Comparison of ENCODE assay signal across 1 fruit fly cellular context in the genomic region with DNA sequence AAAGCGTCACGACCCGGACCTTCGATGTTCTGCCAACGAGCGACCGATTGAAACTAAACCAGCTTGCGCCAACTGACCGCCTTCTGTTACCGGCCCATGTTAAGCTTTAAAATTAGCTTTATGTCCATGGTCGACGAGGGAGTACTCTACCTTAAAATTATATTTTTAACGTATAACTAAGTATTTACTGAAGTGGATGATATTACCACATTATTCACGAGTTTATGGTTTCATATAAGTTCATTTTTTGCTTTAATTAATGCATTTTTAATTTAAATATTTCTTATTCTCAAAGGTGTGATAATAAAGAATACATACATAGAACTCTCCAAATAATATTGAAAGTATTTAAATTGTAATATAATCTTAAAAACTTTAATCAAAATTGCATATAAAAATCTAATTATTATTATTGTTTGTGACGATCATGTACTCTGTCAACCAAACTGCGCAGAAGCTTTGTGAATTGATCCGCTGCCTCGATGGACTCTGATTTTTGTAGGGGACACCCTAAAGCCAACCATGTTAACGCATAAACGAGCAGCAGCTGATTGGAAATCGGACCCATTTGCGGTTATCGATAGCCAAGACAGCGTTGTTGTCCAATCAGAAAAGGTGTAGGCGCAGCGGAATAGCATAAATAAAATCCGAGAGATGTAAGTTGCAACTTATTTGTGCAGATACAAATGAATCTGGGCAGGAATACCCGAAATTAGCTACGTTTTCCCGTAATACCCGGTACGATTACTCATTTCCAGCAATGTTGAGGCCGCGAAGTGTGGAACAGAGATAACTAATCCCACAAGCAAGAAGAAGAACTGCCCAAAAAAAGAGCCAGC.
TF ChIP-seq lines count a peak whose summit lies in the region.

A gene (minus strand): TSS at position 57 of the 839 bp plus-strand sequence.
A gene (plus strand): TSS at position 581 of the 839 bp plus-strand sequence.

TF ChIP-seq in whole organism, embryonic, 481 proteins besides CTCF, POLR2A, EP300 and RAD21 (continued from another document and continues in another):
- peak; percentile 57 for TF ChIP-seq CG3847 (GFP tag; IDR thresholded peaks at IDR 0.05; lab: Robert Waterston, UW)
- no peak for TF ChIP-seq bowl (GFP tag; IDR thresholded peaks at IDR 0.05; lab: Robert Waterston, UW)
- TF ChIP-seq CG17612 (GFP tag; IDR thresholded peaks at IDR 0.05; lab: Robert Waterston, UW): no peak
- no peak for TF ChIP-seq Hr39 (optimal IDR thresholded peaks at IDR 0.05; lab: Kevin White, UChicago)
- TF ChIP-seq Sox102F (GFP tag; optimal IDR thresholded peaks at IDR 0.05; lab: Kevin White, UChicago): peak; percentile 80
- peak; percentile 8 for TF ChIP-seq salm (tag; optimal IDR thresholded peaks at IDR 0.05; lab: Kevin White, UChicago)
- no peak; the same call in 1 of the 2 replicates for TF ChIP-seq ranshi (GFP tag; IDR thresholded peaks at IDR 0.05; lab: Robert Waterston, UW)
- peak; percentile 35 for TF ChIP-seq CG4854 (GFP tag; optimal IDR thresholded peaks at IDR 0.05; lab: Kevin White, UChicago)
- peak; percentile 85 for TF ChIP-seq bcd (GFP tag; optimal IDR thresholded peaks at IDR 0.05; lab: Kevin White, UChicago)
- TF ChIP-seq CG8089 (GFP tag; optimal IDR thresholded peaks at IDR 0.05; lab: Kevin White, UChicago): no peak
- no peak for TF ChIP-seq z (GFP tag; IDR thresholded peaks at IDR 0.05; lab: Robert Waterston, UW)
- no peak; the same call in 1 of the 2 replicates for TF ChIP-seq ap (GFP tag; IDR thresholded peaks at IDR 0.05; lab: Robert Waterston, UW)
- peak; percentile 65; the same call in 1 of the 2 replicates for TF ChIP-seq HLH3B (GFP tag; IDR thresholded peaks at IDR 0.05; lab: Robert Waterston, UW)
- TF ChIP-seq CG17912 (GFP tag; optimal IDR thresholded peaks at IDR 0.05; lab: Kevin White, UChicago): no peak
- TF ChIP-seq org-1 (GFP tag; optimal IDR thresholded peaks at IDR 0.05; lab: Kevin White, UChicago): peak; percentile 71
- TF ChIP-seq CG15601 (tag; optimal IDR thresholded peaks at IDR 0.05; lab: Kevin White, UChicago): peak; percentile 86
- peak; percentile 84 for TF ChIP-seq CG8388 (GFP tag; optimal IDR thresholded peaks at IDR 0.05; lab: Kevin White, UChicago)
- peak; percentile 49 for TF ChIP-seq CG7928 (GFP tag; optimal IDR thresholded peaks at IDR 0.05; lab: Kevin White, UChicago)
- no peak for TF ChIP-seq CG17568 (GFP tag; optimal IDR thresholded peaks at IDR 0.05; lab: Kevin White, UChicago)
- TF ChIP-seq CG1602 (GFP tag; optimal IDR thresholded peaks at IDR 0.05; lab: Kevin White, UChicago): peak; percentile 62
- no peak for TF ChIP-seq Mad (GFP tag; optimal IDR thresholded peaks at IDR 0.05; lab: Kevin White, UChicago)
- TF ChIP-seq CG4617 (GFP tag; optimal IDR thresholded peaks at IDR 0.05; lab: Kevin White, UChicago; ENCODE audit: borderline replicate concordance): peak; percentile 53
- TF ChIP-seq prd (optimal IDR thresholded peaks at IDR 0.05; lab: Kevin White, UChicago): no peak
- TF ChIP-seq prd (GFP tag; IDR thresholded peaks at IDR 0.05; lab: Robert Waterston, UW): peak; percentile 73
- TF ChIP-seq CG10321 (GFP tag; IDR thresholded peaks at IDR 0.05; lab: Robert Waterston, UW): no peak
- TF ChIP-seq CG11695 (GFP tag; IDR thresholded peaks at IDR 0.05; lab: Robert Waterston, UW): peak; percentile 62; the same call in 2 of the 3 replicates
- TF ChIP-seq CG9727 (GFP tag; optimal IDR thresholded peaks at IDR 0.05; lab: Kevin White, UChicago): peak; percentile 89
- TF ChIP-seq zfh1 (GFP tag; IDR thresholded peaks at IDR 0.05; lab: Robert Waterston, UW): peak; percentile 48; the same call in 2 of the 3 replicates
- peak; percentile 71 for TF ChIP-seq CG9817 (tag; optimal IDR thresholded peaks at IDR 0.05; lab: Kevin White, UChicago)
- peak; percentile 91 for TF ChIP-seq CG30403 (GFP tag; optimal IDR thresholded peaks at IDR 0.05; lab: Kevin White, UChicago)
- peak; percentile 77 for TF ChIP-seq CG2120 (GFP tag; optimal IDR thresholded peaks at IDR 0.05; lab: Kevin White, UChicago)
- TF ChIP-seq CG6683 (GFP tag; optimal IDR thresholded peaks at IDR 0.05; lab: Kevin White, UChicago): peak; percentile 79
- no peak for TF ChIP-seq mirr (GFP tag; optimal IDR thresholded peaks at IDR 0.05; lab: Kevin White, UChicago)
- peak; percentile 60 for TF ChIP-seq E2f1 (GFP tag; IDR thresholded peaks at IDR 0.05; lab: Robert Waterston, UW)
- TF ChIP-seq abd-A (tag; optimal IDR thresholded peaks at IDR 0.05; lab: Kevin White, UChicago): no peak
- peak; percentile 40 for TF ChIP-seq CG12219 (GFP tag; optimal IDR thresholded peaks at IDR 0.05; lab: Kevin White, UChicago)
- peak; percentile 89 for TF ChIP-seq CG2712 (tag; optimal IDR thresholded peaks at IDR 0.05; lab: Kevin White, UChicago)
- peak; percentile 15; the same call in 1 of the 2 replicates for TF ChIP-seq wor (GFP tag; IDR thresholded peaks at IDR 0.05; lab: Robert Waterston, UW)
- TF ChIP-seq Med (GFP tag; lab: Kevin White, UChicago): peak; percentile 91
- no peak for TF ChIP-seq Lpt (GFP tag; optimal IDR thresholded peaks at IDR 0.05; lab: Kevin White, UChicago)
- TF ChIP-seq Usf (GFP tag; optimal IDR thresholded peaks at IDR 0.05; lab: Kevin White, UChicago): peak; percentile 71
- TF ChIP-seq D (optimal IDR thresholded peaks at IDR 0.05; lab: Kevin White, UChicago): no peak
- peak; percentile 74 for TF ChIP-seq D (GFP tag; optimal IDR thresholded peaks at IDR 0.05; lab: Kevin White, UChicago)
- no peak for TF ChIP-seq CG10565 (GFP tag; optimal IDR thresholded peaks at IDR 0.05; lab: Kevin White, UChicago)
- no peak for TF ChIP-seq CG1832 (GFP tag; optimal IDR thresholded peaks at IDR 0.05; lab: Kevin White, UChicago)
- no peak for TF ChIP-seq CG31365 (tag; optimal IDR thresholded peaks at IDR 0.05; lab: Kevin White, UChicago)
- peak; percentile 62 for TF ChIP-seq CG33557 (GFP tag; optimal IDR thresholded peaks at IDR 0.05; lab: Kevin White, UChicago)
- no peak for TF ChIP-seq pros (GFP tag; optimal IDR thresholded peaks at IDR 0.05; lab: Kevin White, UChicago)
- peak; percentile 56 for TF ChIP-seq CG3407 (GFP tag; optimal IDR thresholded peaks at IDR 0.05; lab: Kevin White, UChicago)
- no peak for TF ChIP-seq CG1024 (GFP tag; IDR thresholded peaks at IDR 0.05; lab: Robert Waterston, UW)
- TF ChIP-seq CG10366 (GFP tag; IDR thresholded peaks at IDR 0.05; lab: Robert Waterston, UW): peak; percentile 56; the same call in 1 of the 2 replicates
- peak; percentile 33 for TF ChIP-seq tup (GFP tag; optimal IDR thresholded peaks at IDR 0.05; lab: Kevin White, UChicago)
- TF ChIP-seq lmd (GFP tag; IDR thresholded peaks at IDR 0.05; lab: Robert Waterston, UW): peak; percentile 72
- TF ChIP-seq jumu (GFP tag; optimal IDR thresholded peaks at IDR 0.05; lab: Kevin White, UChicago): peak; percentile 11
- no peak for TF ChIP-seq maf-S (GFP tag; optimal IDR thresholded peaks at IDR 0.05; lab: Kevin White, UChicago)
- TF ChIP-seq sob (GFP tag; IDR thresholded peaks at IDR 0.05; lab: Robert Waterston, UW): peak; percentile 61
- no peak for TF ChIP-seq CG4707 (GFP tag; optimal IDR thresholded peaks at IDR 0.05; lab: Kevin White, UChicago)
- peak; percentile 46 for TF ChIP-seq mam (GFP tag; optimal IDR thresholded peaks at IDR 0.05; lab: Kevin White, UChicago)
- TF ChIP-seq CG2199 (GFP tag; IDR thresholded peaks at IDR 0.05; lab: Robert Waterston, UW): 0 out of 3 replicates have a peak, but pooled peaks have one; percentile 19
- TF ChIP-seq bab2 (GFP tag; optimal IDR thresholded peaks at IDR 0.05; lab: Kevin White, UChicago): peak; percentile 46
- peak; percentile 90 for TF ChIP-seq grau (tag; optimal IDR thresholded peaks at IDR 0.05; lab: Kevin White, UChicago)
- TF ChIP-seq insv (GFP tag; optimal IDR thresholded peaks at IDR 0.05; lab: Kevin White, UChicago): peak; percentile 65 to 95
- TF ChIP-seq lab (GFP tag; optimal IDR thresholded peaks at IDR 0.05; lab: Kevin White, UChicago): peak; percentile 79
- peak; percentile 83 for TF ChIP-seq CG10979 (tag; optimal IDR thresholded peaks at IDR 0.05; lab: Kevin White, UChicago)
- peak; percentile 29; the same call in 1 of the 3 replicates for TF ChIP-seq CG6791 (GFP tag; IDR thresholded peaks at IDR 0.05; lab: Robert Waterston, UW; ENCODE audit: partially characterized antibody)
- peak; percentile 74 for TF ChIP-seq tap (tag; optimal IDR thresholded peaks at IDR 0.05; lab: Kevin White, UChicago)
- TF ChIP-seq Dip2 (GFP tag; IDR thresholded peaks at IDR 0.05; lab: Robert Waterston, UW): no peak
- peak; percentile 44; the same call in 1 of the 3 replicates for TF ChIP-seq croc (GFP tag; conservative IDR thresholded peaks at IDR 0.05; lab: Robert Waterston, UW)
- no peak; the same call in 1 of the 2 replicates for TF ChIP-seq seq (GFP tag; IDR thresholded peaks at IDR 0.05; lab: Robert Waterston, UW)
- peak; percentile 94 for TF ChIP-seq CG18262 (tag; optimal IDR thresholded peaks at IDR 0.05; lab: Kevin White, UChicago)
- TF ChIP-seq CG4820 (GFP tag; optimal IDR thresholded peaks at IDR 0.05; lab: Kevin White, UChicago): peak; percentile 73
- TF ChIP-seq CG10654 (GFP tag; optimal IDR thresholded peaks at IDR 0.05; lab: Kevin White, UChicago): peak; percentile 46
- peak; percentile 73 for TF ChIP-seq CG12155 (GFP tag; optimal IDR thresholded peaks at IDR 0.05; lab: Kevin White, UChicago)
- TF ChIP-seq br (optimal IDR thresholded peaks at IDR 0.05; lab: Kevin White, UChicago): no peak
- TF ChIP-seq ro (GFP tag; IDR thresholded peaks at IDR 0.05; lab: Robert Waterston, UW): peak; percentile 29; the same call in 1 of the 2 replicates
- TF ChIP-seq CG17829 (tag; optimal IDR thresholded peaks at IDR 0.05; lab: Kevin White, UChicago): peak; percentile 88
- TF ChIP-seq chm (GFP tag; IDR thresholded peaks at IDR 0.05; lab: Robert Waterston, UW): no peak
- TF ChIP-seq CG14014 (GFP tag; IDR thresholded peaks at IDR 0.05; lab: Robert Waterston, UW): peak; percentile 30; the same call in 1 of the 2 replicates
- no peak for TF ChIP-seq disco-r (GFP tag; optimal IDR thresholded peaks at IDR 0.05; lab: Kevin White, UChicago)
- TF ChIP-seq CG11456 (GFP tag; IDR thresholded peaks at IDR 0.05; lab: Robert Waterston, UW): peak; percentile 55; the same call in 2 of the 3 replicates
- TF ChIP-seq vnd (GFP tag; IDR thresholded peaks at IDR 0.05; lab: Robert Waterston, UW; ENCODE audit: partially characterized antibody): no peak
- TF ChIP-seq CG7786 (GFP tag; optimal IDR thresholded peaks at IDR 0.05; lab: Kevin White, UChicago): no peak
- TF ChIP-seq dan (GFP tag; IDR thresholded peaks at IDR 0.05; lab: Robert Waterston, UW): no peak
- TF ChIP-seq shn (GFP tag; optimal IDR thresholded peaks at IDR 0.05; lab: Kevin White, UChicago): no peak
- no peak for TF ChIP-seq NK7.1 (GFP tag; optimal IDR thresholded peaks at IDR 0.05; lab: Kevin White, UChicago)
- TF ChIP-seq CG16815 (GFP tag; optimal IDR thresholded peaks at IDR 0.05; lab: Kevin White, UChicago): peak; percentile 63
- no peak for TF ChIP-seq CG8765 (GFP tag; IDR thresholded peaks at IDR 0.05; lab: Robert Waterston, UW)
- TF ChIP-seq gro (GFP tag; optimal IDR thresholded peaks at IDR 0.05; lab: Kevin White, UChicago): no peak
- peak; percentile 57 for TF ChIP-seq CG15514 (GFP tag; optimal IDR thresholded peaks at IDR 0.05; lab: Kevin White, UChicago)
- peak; percentile 37 for TF ChIP-seq Sry-δ (GFP tag; optimal IDR thresholded peaks at IDR 0.05; lab: Kevin White, UChicago)
- peak; percentile 73 for TF ChIP-seq unpg (GFP tag; optimal IDR thresholded peaks at IDR 0.05; lab: Kevin White, UChicago)
- TF ChIP-seq fd102C (GFP tag; optimal IDR thresholded peaks at IDR 0.05; lab: Kevin White, UChicago): no peak
- TF ChIP-seq CG12769 (tag; optimal IDR thresholded peaks at IDR 0.05; lab: Kevin White, UChicago): no peak
- no peak for TF ChIP-seq Jarid2 (GFP tag; optimal IDR thresholded peaks at IDR 0.05; lab: Kevin White, UChicago)
- TF ChIP-seq Abd-B (GFP tag; optimal IDR thresholded peaks at IDR 0.05; lab: Kevin White, UChicago): peak; percentile 76
- TF ChIP-seq Meics (GFP tag; optimal IDR thresholded peaks at IDR 0.05; lab: Kevin White, UChicago): peak; percentile 93
- 0 out of 2 replicates have a peak, but pooled peaks have one; percentile 20 for TF ChIP-seq stc (GFP tag; IDR thresholded peaks at IDR 0.05; lab: Robert Waterston, UW)
- TF ChIP-seq HLH54F (GFP tag; optimal IDR thresholded peaks at IDR 0.05; lab: Kevin White, UChicago): peak; percentile 44
- peak; percentile 71 for TF ChIP-seq Six4 (GFP tag; optimal IDR thresholded peaks at IDR 0.05; lab: Kevin White, UChicago)
- TF ChIP-seq CG2875 (GFP tag; optimal IDR thresholded peaks at IDR 0.05; lab: Kevin White, UChicago): peak; percentile 14
- TF ChIP-seq CG16813 (GFP tag; IDR thresholded peaks at IDR 0.05; lab: Robert Waterston, UW; ENCODE audit: partially characterized antibody): peak; percentile 25; the same call in 1 of the 3 replicates
- peak; percentile 88 for TF ChIP-seq sug (tag; optimal IDR thresholded peaks at IDR 0.05; lab: Kevin White, UChicago)
- peak; percentile 47 for TF ChIP-seq Chrac-16 (GFP tag; optimal IDR thresholded peaks at IDR 0.05; lab: Kevin White, UChicago)
- no peak for TF ChIP-seq Mes4 (GFP tag; optimal IDR thresholded peaks at IDR 0.05; lab: Kevin White, UChicago)
- TF ChIP-seq Stat92E (GFP tag; optimal IDR thresholded peaks at IDR 0.05; lab: Kevin White, UChicago): peak in 1 of 3 experiments; percentile 19
- TF ChIP-seq GATAe (GFP tag; conservative IDR thresholded peaks at IDR 0.05; lab: Robert Waterston, UW): no peak
- peak; percentile 81 for TF ChIP-seq CG4328 (GFP tag; optimal IDR thresholded peaks at IDR 0.05; lab: Kevin White, UChicago)
- TF ChIP-seq Pdp1 (GFP tag; optimal IDR thresholded peaks at IDR 0.05; lab: Kevin White, UChicago): peak in 1 of 2 experiments; percentile 48
- no peak for TF ChIP-seq sc (optimal IDR thresholded peaks at IDR 0.05; lab: Kevin White, UChicago)
- TF ChIP-seq sc (GFP tag; optimal IDR thresholded peaks at IDR 0.05; lab: Kevin White, UChicago): peak; percentile 65
- TF ChIP-seq CG12299 (tag; optimal IDR thresholded peaks at IDR 0.05; lab: Kevin White, UChicago): peak; percentile 69
- TF ChIP-seq zf30C (GFP tag; optimal IDR thresholded peaks at IDR 0.05; lab: Kevin White, UChicago): no peak
- no peak for TF ChIP-seq sna (GFP tag; IDR thresholded peaks at IDR 0.05; lab: Robert Waterston, UW; ENCODE audit: partially characterized antibody)
- TF ChIP-seq phol (tag; optimal IDR thresholded peaks at IDR 0.05; lab: Kevin White, UChicago): peak; percentile 88
- TF ChIP-seq NfI (GFP tag; optimal IDR thresholded peaks at IDR 0.05; lab: Kevin White, UChicago): peak; percentile 71
- TF ChIP-seq CG7745 (tag; optimal IDR thresholded peaks at IDR 0.05; lab: Kevin White, UChicago): no peak
- TF ChIP-seq nau (GFP tag; optimal IDR thresholded peaks at IDR 0.05; lab: Kevin White, UChicago): no peak
- TF ChIP-seq CG4282 (GFP tag; optimal IDR thresholded peaks at IDR 0.05; lab: Kevin White, UChicago): no peak
- TF ChIP-seq pzg (GFP tag; optimal IDR thresholded peaks at IDR 0.05; lab: Kevin White, UChicago): peak; percentile 69
